Worm (Caenorhabditis elegans) whole organism, L3 larva: ENCODE data around the gene Y56A3A.30.

ENCODE experiments used
- ama-1 ChIP-seq: fragments of 150-350 bp; optimal IDR thresholded peaks from 2 replicates; lab custom pipeline; 2018
- egl-27 ChIP-seq: sonication (generic microtip); optimal IDR thresholded peaks from 4 replicates; lab custom pipeline; 2017; ENCODE audit warnings: missing biosample characterization, missing genetic modification reagents, missing genetic modification characterization
- elt-3 ChIP-seq, 3 experiments: fragments of 150-350 bp in 1 of 3; sonication (generic microtip) in 2 of 3; optimal IDR thresholded peaks; 2 replicates in 2 of 3; 4 replicates in 1 of 3; lab custom pipeline; 2014 to 2017; ENCODE audit warnings: missing biosample characterization in 3 of 3, missing genetic modification characterization in 3 of 3
- nhr-11 ChIP-seq: fragments of 150-350 bp; optimal IDR thresholded peaks from 2 replicates; lab custom pipeline; 2014; ENCODE audit warnings: missing biosample characterization, missing genetic modification characterization
- nhr-28 ChIP-seq: fragments of 150-350 bp; optimal IDR thresholded peaks from 2 replicates; lab custom pipeline; 2014; ENCODE audit warnings: missing biosample characterization, missing genetic modification characterization
- snpc-4 ChIP-seq: fragments of 150-350 bp; optimal IDR thresholded peaks from 2 replicates; lab custom pipeline; 2014; ENCODE audit warnings: missing biosample characterization, missing genetic modification characterization
- tbx-2 ChIP-seq: sonication (generic microtip); optimal IDR thresholded peaks from 2 replicates; lab custom pipeline; 2016; ENCODE audit warnings: mild to moderate bottlenecking, missing genetic modification characterization, missing compliant biosample characterization
- unc-39 ChIP-seq: sonication (generic microtip); optimal IDR thresholded peaks from 4 replicates; lab custom pipeline; 2017; ENCODE audit warnings: missing biosample characterization, missing genetic modification characterization

DNA sequence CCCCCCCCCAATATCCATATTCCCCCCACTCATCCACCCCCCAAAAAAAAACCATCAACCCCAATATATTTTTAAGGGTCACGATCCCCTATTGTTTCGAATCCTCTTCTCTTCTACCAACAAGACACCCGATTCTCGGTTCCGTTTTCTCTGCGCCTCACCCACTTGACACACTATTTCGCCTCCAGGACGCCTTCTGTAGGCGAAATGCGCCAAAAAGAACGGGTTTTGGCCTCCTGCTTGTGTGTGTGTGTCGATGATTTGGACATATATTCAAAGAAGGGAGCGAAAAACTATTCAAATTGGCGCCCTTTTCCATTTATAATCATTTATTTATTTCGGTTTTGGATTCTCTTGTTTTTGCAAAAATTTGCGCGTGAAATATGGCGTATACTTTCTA lies 34.2 kb upstream of the Y56A3A.30 start:
- TF ChIP-seq elt-3 (tag; optimal IDR thresholded peaks at IDR 0.05; lab: Kevin White, UChicago) (no peak), tbx-2 (tag; lab: Kevin White, UChicago) (no peak), unc-39 (tag; lab: Kevin White, UChicago) (no peak), nhr-11 (tag; lab: Kevin White, UChicago) (no peak), egl-27 (tag; lab: Kevin White, UChicago) (no peak), snpc-4 (tag; lab: Kevin White, UChicago) (no peak), nhr-28 (tag; lab: Kevin White, UChicago) (no peak), ama-1 (lab: Kevin White, UChicago) (no peak)
